Worm (Caenorhabditis elegans) whole organism, L4 larva: ENCODE measurements around the gene Y94H6A.10.

Experiments
- F26F4.8 ChIP-seq: fragments of 200-800 bp; sonication (Bioruptor generic); conservative IDR thresholded peaks from 2 replicates; pipeline ENCODE4 v1.3.6; 2022; ENCODE audit warnings: missing genetic modification characterization, missing compliant biosample characterization
- F44E2.7 ChIP-seq: fragments of 200-800 bp; sonication (Bioruptor generic); IDR thresholded peaks from 2 replicates; pipeline ENCODE4 v2.1.2; 2022; ENCODE audit warnings: missing genetic modification characterization, missing compliant biosample characterization
- F49E8.2 ChIP-seq: sonication (generic microtip); optimal IDR thresholded peaks from 2 replicates; lab custom pipeline; 2016; ENCODE audit warnings: missing compliant biosample characterization, mild to moderate bottlenecking, missing genetic modification characterization, borderline replicate concordance
- R02D3.7 ChIP-seq: fragments of 150-350 bp; sonication (generic microtip); optimal IDR thresholded peaks from 3 replicates; lab custom pipeline; 2014; ENCODE audit warnings: missing biosample characterization, missing genetic modification characterization
- Y105C5A.15 ChIP-seq: fragments of 200-800 bp; sonication (Bioruptor generic); IDR thresholded peaks from 2 replicates; pipeline ENCODE4 v1.3.6; 2022; ENCODE audit warnings: missing genetic modification characterization, missing compliant biosample characterization
- Y5F2A.4 ChIP-seq: fragments of 200-800 bp; sonication (Bioruptor generic); optimal IDR thresholded peaks from 2 replicates; lab custom pipeline; 2018; ENCODE audit warnings: mild to moderate bottlenecking, missing genetic modification characterization, missing compliant biosample characterization
- Y75B8A.6 ChIP-seq: fragments of 200-800 bp; sonication (Bioruptor generic); IDR thresholded peaks from 2 replicates; pipeline ENCODE4 v1.3.6; 2022; ENCODE audit warnings: missing genetic modification reagents, missing genetic modification characterization, missing compliant biosample characterization
- aha-1 ChIP-seq: fragments of 150-350 bp; peaks from one replicate; lab custom pipeline; 2014; ENCODE audit warnings: missing biosample characterization, missing genetic modification characterization
- aly-2 ChIP-seq: sonication (generic microtip); optimal IDR thresholded peaks from 2 replicates; lab custom pipeline; 2018; ENCODE audit warnings: missing biosample characterization, missing genetic modification characterization
- ceh-20 ChIP-seq: fragments of 200-800 bp; sonication (Bioruptor generic); IDR thresholded peaks from 2 replicates; pipeline ENCODE4 v1.3.6; 2022; ENCODE audit warnings: missing genetic modification reagents, missing genetic modification characterization, missing compliant biosample characterization
- ceh-28 ChIP-seq: fragments of 150-350 bp; optimal IDR thresholded peaks from 2 replicates; lab custom pipeline; 2014; ENCODE audit warnings: missing biosample characterization, missing genetic modification reagents, missing genetic modification characterization
- ceh-32 ChIP-seq: sonication (generic microtip); optimal IDR thresholded peaks from 2 replicates; lab custom pipeline; 2016; ENCODE audit warnings: mild to moderate bottlenecking, missing genetic modification characterization, missing compliant biosample characterization; ENCODE audit not compliant: poor library complexity
- ceh-44 ChIP-seq: fragments of 200-800 bp; sonication (Bioruptor generic); IDR thresholded peaks from 2 replicates; pipeline ENCODE4 v1.3.6; 2022; ENCODE audit warnings: missing genetic modification reagents, missing genetic modification characterization, missing compliant biosample characterization
- ceh-62 ChIP-seq: sonication (generic microtip); optimal IDR thresholded peaks from 2 replicates; lab custom pipeline; 2017; ENCODE audit warnings: missing biosample characterization, missing genetic modification characterization
- cey-2 ChIP-seq: sonication (generic microtip); optimal IDR thresholded peaks from 3 replicates; lab custom pipeline; 2017; ENCODE audit warnings: missing genetic modification characterization, mild to moderate bottlenecking, missing compliant biosample characterization, antibody characterized with exemption, borderline replicate concordance; ENCODE audit not compliant: insufficient read depth
- ctbp-1 ChIP-seq: fragments of 200-800 bp; sonication (Bioruptor generic); IDR thresholded peaks from 2 replicates; pipeline ENCODE4 v1.3.6; 2022; ENCODE audit warnings: missing genetic modification reagents, missing genetic modification characterization, missing compliant biosample characterization
- daf-12 ChIP-seq: fragments of 150-350 bp; optimal IDR thresholded peaks from 2 replicates; lab custom pipeline; 2014; ENCODE audit warnings: missing biosample characterization, missing genetic modification reagents, missing genetic modification characterization
- duxl-1 ChIP-seq: sonication (generic microtip); optimal IDR thresholded peaks from 2 replicates; lab custom pipeline; 2016; ENCODE audit warnings: mild to moderate bottlenecking, missing genetic modification characterization, moderate library complexity, missing compliant biosample characterization; ENCODE audit not compliant: poor library complexity
- egl-27 ChIP-seq: sonication (generic microtip); optimal IDR thresholded peaks from 3 replicates; lab custom pipeline; 2017; ENCODE audit warnings: missing biosample characterization, missing genetic modification reagents, missing genetic modification characterization
- egl-43 ChIP-seq: fragments of 200-800 bp; sonication (Bioruptor generic); IDR thresholded peaks from 2 replicates; pipeline ENCODE4 v1.3.6; 2022; ENCODE audit warnings: missing genetic modification reagents, missing genetic modification characterization, missing compliant biosample characterization
- hlh-11 ChIP-seq: fragments of 200-800 bp; sonication (Bioruptor generic); optimal IDR thresholded peaks from 2 replicates; lab custom pipeline; 2018; ENCODE audit warnings: mild to moderate bottlenecking, missing genetic modification characterization, missing compliant biosample characterization
- lin-1 ChIP-seq: fragments of 200-800 bp; sonication (Bioruptor generic); IDR thresholded peaks from 2 replicates; pipeline ENCODE4 v1.3.6; 2022; ENCODE audit warnings: missing genetic modification reagents, missing genetic modification characterization, missing compliant biosample characterization
- lin-29 ChIP-seq: fragments of 200-800 bp; sonication (Bioruptor generic); IDR thresholded peaks from 2 replicates; pipeline ENCODE4 v1.3.6; 2022; ENCODE audit warnings: missing genetic modification reagents, missing genetic modification characterization, missing compliant biosample characterization
- lin-38 ChIP-seq: fragments of 200-800 bp; sonication (Bioruptor generic); IDR thresholded peaks from 2 replicates; pipeline ENCODE4 v1.3.6; 2022; ENCODE audit warnings: missing genetic modification reagents, missing genetic modification characterization, missing compliant biosample characterization
- madf-5 ChIP-seq, 2 experiments: fragments of 200-800 bp; sonication (Bioruptor generic); IDR thresholded peaks; 2 replicates each; pipeline ENCODE4 v1.3.6; 2022; ENCODE audit warnings: missing compliant biosample characterization in 2 of 2, missing genetic modification characterization in 2 of 2
- madf-9 ChIP-seq: fragments of 200-800 bp; sonication (Bioruptor generic); conservative IDR thresholded peaks from 2 replicates; pipeline ENCODE4 v1.3.6; 2022; ENCODE audit warnings: missing genetic modification reagents, missing genetic modification characterization, missing compliant biosample characterization
- mdl-1 ChIP-seq, 2 experiments: fragments of 150-350 bp in 1 of 2; sonication (generic microtip) in 1 of 2; optimal IDR thresholded peaks; 2 replicates each; lab custom pipeline; 2014 to 2017; ENCODE audit warnings: missing biosample characterization in 2 of 2, missing genetic modification characterization in 2 of 2
- mep-1 ChIP-seq: fragments of 150-350 bp; sonication (generic microtip); optimal IDR thresholded peaks from 3 replicates; lab custom pipeline; 2014; ENCODE audit warnings: missing biosample characterization, missing genetic modification characterization
- mxl-3 ChIP-seq: fragments of 200-800 bp; sonication (Bioruptor generic); optimal IDR thresholded peaks from 2 replicates; lab custom pipeline; 2018; ENCODE audit warnings: mild to moderate bottlenecking, missing genetic modification characterization, missing compliant biosample characterization
- nhr-10 ChIP-seq: fragments of 150-350 bp; optimal IDR thresholded peaks from 2 replicates; lab custom pipeline; 2014; ENCODE audit warnings: missing biosample characterization, missing genetic modification characterization
- nhr-11 ChIP-seq: fragments of 150-350 bp; optimal IDR thresholded peaks from 2 replicates; lab custom pipeline; 2014; ENCODE audit warnings: missing biosample characterization, missing genetic modification characterization
- nhr-237 ChIP-seq: sonication (generic microtip); optimal IDR thresholded peaks from 2 replicates; lab custom pipeline; 2017; ENCODE audit warnings: missing biosample characterization, missing genetic modification characterization
- nhr-41 ChIP-seq: fragments of 200-800 bp; sonication (Bioruptor generic); IDR thresholded peaks from 2 replicates; pipeline ENCODE4 v1.3.6; 2022; ENCODE audit warnings: missing genetic modification reagents, missing genetic modification characterization, missing compliant biosample characterization
- nhr-42 ChIP-seq: fragments of 200-800 bp; sonication (Bioruptor generic); IDR thresholded peaks from 2 replicates; pipeline ENCODE4 v1.3.6; 2022; ENCODE audit warnings: missing genetic modification characterization, missing compliant biosample characterization
- pha-4 ChIP-seq, 2 experiments: fragments of 150-350 bp in 1 of 2; fragments of 200-800 bp in 1 of 2; sonication (Bioruptor generic) in 1 of 2; IDR thresholded peaks in 1 of 2; optimal IDR thresholded peaks in 1 of 2; 2 replicates each; pipeline versions ENCODE4 v1.3.6 to Lab custom; 2014 to 2022; ENCODE audit warnings: missing genetic modification characterization in 2 of 2, missing genetic modification reagents in 2 of 2, missing biosample characterization in 1 of 2, missing compliant biosample characterization in 1 of 2
- php-3 ChIP-seq: fragments of 200-800 bp; sonication (Bioruptor generic); IDR thresholded peaks from 2 replicates; pipeline ENCODE4 v1.3.6; 2022; ENCODE audit warnings: missing genetic modification reagents, missing genetic modification characterization, missing compliant biosample characterization
- pqm-1 ChIP-seq: sonication (generic microtip); optimal IDR thresholded peaks from 2 replicates; lab custom pipeline; 2017; ENCODE audit warnings: missing biosample characterization, missing genetic modification characterization
- rbr-2 ChIP-seq: sonication (generic microtip); optimal IDR thresholded peaks from 2 replicates; lab custom pipeline; 2016; ENCODE audit warnings: missing genotype, missing genetic modification characterization, missing compliant biosample characterization
- saeg-2 ChIP-seq: fragments of 200-800 bp; sonication (Bioruptor generic); IDR thresholded peaks from 2 replicates; pipeline ENCODE4 v1.3.6; 2022; ENCODE audit warnings: missing genetic modification reagents, missing genetic modification characterization, missing compliant biosample characterization
- sdz-12 ChIP-seq: fragments of 200-800 bp; sonication (Bioruptor generic); optimal IDR thresholded peaks from 2 replicates; lab custom pipeline; 2018; ENCODE audit warnings: mild to moderate bottlenecking, missing genetic modification characterization, missing compliant biosample characterization
- skn-1 ChIP-seq: fragments of 150-350 bp; optimal IDR thresholded peaks from 2 replicates; lab custom pipeline; 2014; ENCODE audit warnings: missing biosample characterization, missing genetic modification characterization
- snpc-4 ChIP-seq: fragments of 150-350 bp; optimal IDR thresholded peaks from 2 replicates; lab custom pipeline; 2014; ENCODE audit warnings: missing biosample characterization, missing genetic modification characterization
- spr-3 ChIP-seq: fragments of 200-800 bp; sonication (Bioruptor generic); optimal IDR thresholded peaks from 2 replicates; lab custom pipeline; 2018; ENCODE audit warnings: mild to moderate bottlenecking, missing genetic modification characterization, missing compliant biosample characterization
- tag-97 ChIP-seq: fragments of 200-800 bp; sonication (Bioruptor generic); IDR thresholded peaks from 2 replicates; pipeline ENCODE4 v1.3.6; 2022; ENCODE audit warnings: missing genetic modification characterization, missing compliant biosample characterization
- unc-62 ChIP-seq, 3 experiments: fragments of 150-350 bp in 1 of 3; sonication (generic microtip); optimal IDR thresholded peaks in 2 of 3; peaks in 1 of 3; 1 replicate in 1 of 3; 2 replicates in 2 of 3; lab custom pipeline; 2014 to 2017; ENCODE audit warnings: missing biosample characterization in 3 of 3, missing genetic modification characterization in 3 of 3, missing genetic modification reagents in 3 of 3, missing genotype in 1 of 3
- zag-1 ChIP-seq: fragments of 150-350 bp; optimal IDR thresholded peaks from 2 replicates; lab custom pipeline; 2014; ENCODE audit warnings: missing biosample characterization, missing genetic modification characterization
- zfp-2 ChIP-seq: sonication (generic microtip); optimal IDR thresholded peaks from 2 replicates; lab custom pipeline; 2016; ENCODE audit warnings: mild to moderate bottlenecking, missing genetic modification characterization, missing compliant biosample characterization

Gene Y94H6A.10

ce11 chrIV:2707012-2707411 lies 3.5 kb downstream of the Y94H6A.10 start, which contains the start of gene ubc-8:
Gene ubc-8 (minus strand): TSS chrIV:2707238.
- TF ChIP-seq nhr-42 (no peak), ceh-44 (GFP tag; lab: Robert Waterston, UW) (no peak), Y75B8A.6 (GFP tag; lab: Robert Waterston, UW) (0 out of 2 replicates have a peak, but pooled peaks have one; percentile 49), egl-43 (no peak), ceh-32 (tag; lab: Kevin White, UChicago) (no peak), madf-5 (GFP tag; IDR thresholded peaks at IDR 0.05; lab: Robert Waterston, UW) (no peak), ceh-28 (tag; lab: Kevin White, UChicago) (peak; percentile 50), sdz-12 (GFP tag; lab: Kevin White, UChicago) (no peak), aha-1 (tag; lab: Kevin White, UChicago) (peak; percentile 96), madf-9 (GFP tag; lab: Robert Waterston, UW) (no peak), lin-1 (GFP tag; lab: Robert Waterston, UW) (no peak), unc-62 (GFP tag; optimal IDR thresholded peaks at IDR 0.05 in 1 of 2; lab: Kevin White, UChicago) (peak in 1 of 2 experiments; percentile 50), unc-62 (tag; optimal IDR thresholded peaks at IDR 0.05; lab: Kevin White, UChicago) (no peak), hlh-11 (no peak), php-3 (GFP tag; lab: Robert Waterston, UW) (no peak), lin-38 (GFP tag; lab: Robert Waterston, UW) (no peak), mxl-3 (GFP tag; lab: Kevin White, UChicago) (no peak), ceh-62 (no peak), spr-3 (no peak)

ce11 chrIV:2705675-2706074 lies 4.8 kb downstream of the Y94H6A.10 start:
- TF ChIP-seq tag-97 (GFP tag; lab: Robert Waterston, UW): no peak
- peak; percentile 86 for TF ChIP-seq aha-1 (tag; lab: Kevin White, UChicago)
- no peak for TF ChIP-seq lin-29
- no peak for TF ChIP-seq R02D3.7
- TF ChIP-seq nhr-11 (tag; lab: Kevin White, UChicago): no peak
- peak in 1 of 2 experiments; percentile 81 for TF ChIP-seq unc-62 (GFP tag; optimal IDR thresholded peaks at IDR 0.05 in 1 of 2; lab: Kevin White, UChicago)
- no peak for TF ChIP-seq unc-62 (tag; optimal IDR thresholded peaks at IDR 0.05; lab: Kevin White, UChicago)
- no peak for TF ChIP-seq skn-1

ce11 chrIV:2703927-2704401 lies 6.5 kb downstream of the Y94H6A.10 start, which contains the start of gene Y94H6A.5:
Gene Y94H6A.5 (minus strand): TSS chrIV:2703977.
- TF ChIP-seq mdl-1 (tag; optimal IDR thresholded peaks at IDR 0.05; lab: Kevin White, UChicago) (no peak), aly-2 (tag; lab: Kevin White, UChicago) (no peak), php-3 (GFP tag; lab: Robert Waterston, UW) (no peak), pha-4 (GFP tag; IDR thresholded peaks at IDR 0.05; lab: Robert Waterston, UW) (peak; percentile 16; the same call in 1 of the 2 replicates), pha-4 (tag; optimal IDR thresholded peaks at IDR 0.05; lab: Kevin White, UChicago) (no peak), nhr-41 (GFP tag; lab: Robert Waterston, UW) (no peak), pqm-1 (tag; lab: Kevin White, UChicago) (no peak), nhr-237 (tag; lab: Kevin White, UChicago) (no peak), duxl-1 (tag; lab: Kevin White, UChicago) (peak; percentile 27), F44E2.7 (GFP tag; lab: Robert Waterston, UW) (no peak), F49E8.2 (no peak), mxl-3 (GFP tag; lab: Kevin White, UChicago) (no peak), zfp-2 (tag; lab: Kevin White, UChicago) (no peak), Y105C5A.15 (no peak), Y5F2A.4 (GFP tag; lab: Kevin White, UChicago) (no peak), daf-12 (tag; lab: Kevin White, UChicago) (no peak), zag-1 (tag; lab: Kevin White, UChicago) (no peak), ceh-32 (tag; lab: Kevin White, UChicago) (no peak), snpc-4 (tag; lab: Kevin White, UChicago) (no peak), egl-43 (no peak), egl-27 (no peak), ceh-20 (GFP tag; lab: Robert Waterston, UW) (0 out of 2 replicates have a peak, but pooled peaks have one; percentile 25), nhr-10 (tag; lab: Kevin White, UChicago) (no peak), cey-2 (tag; lab: Kevin White, UChicago) (no peak), ctbp-1 (GFP tag; lab: Robert Waterston, UW) (no peak), F26F4.8 (no peak), mep-1 (tag; lab: Kevin White, UChicago) (peak; percentile 45), rbr-2 (tag; lab: Kevin White, UChicago) (peak; percentile 39), ceh-28 (tag; lab: Kevin White, UChicago) (no peak), saeg-2 (GFP tag; lab: Robert Waterston, UW) (no peak)
